Worm (Caenorhabditis elegans) whole organism, young adult: ENCODE results near the gene sid-2.

Experiments used
- C17E4.6 ChIP-seq: fragments of 200-800 bp; sonication (Bioruptor generic); IDR thresholded peaks from 2 replicates; pipeline ENCODE4 v1.3.6; 2022; ENCODE audit warnings: missing genetic modification reagents, missing genetic modification characterization, missing compliant biosample characterization
- D2030.7 ChIP-seq: fragments of 200-800 bp; sonication (Bioruptor generic); IDR thresholded peaks from 2 replicates; pipeline ENCODE4 v1.3.6; 2022; ENCODE audit warnings: missing genetic modification reagents, missing genetic modification characterization, missing compliant biosample characterization
- F23B12.7 ChIP-seq: sonication (generic microtip); optimal IDR thresholded peaks from 2 replicates; lab custom pipeline; 2017; ENCODE audit warnings: missing genetic modification characterization, mild to moderate bottlenecking, missing compliant biosample characterization, antibody characterized with exemption, moderate library complexity; ENCODE audit not compliant: insufficient read depth
- F33H1.4 ChIP-seq: fragments of 200-800 bp; sonication (Bioruptor generic); IDR thresholded peaks from 2 replicates; pipeline ENCODE4 v1.3.6; 2022; ENCODE audit warnings: missing genetic modification reagents, missing genetic modification characterization, missing compliant biosample characterization
- F37B4.10 ChIP-seq: fragments of 200-800 bp; sonication (Bioruptor generic); IDR thresholded peaks from 2 replicates; pipeline ENCODE4 v1.3.6; 2022; ENCODE audit warnings: missing genetic modification characterization, missing compliant biosample characterization
- F52B5.7 ChIP-seq: sonication (generic microtip); optimal IDR thresholded peaks from 2 replicates; lab custom pipeline; 2016; ENCODE audit warnings: mild to moderate bottlenecking, missing genetic modification characterization, missing compliant biosample characterization
- F55B11.4 ChIP-seq: sonication (generic microtip); optimal IDR thresholded peaks from 2 replicates; lab custom pipeline; 2016; ENCODE audit warnings: missing compliant biosample characterization, missing genetic modification characterization, borderline replicate concordance; ENCODE audit not compliant: insufficient read depth
- Y56A3A.18 ChIP-seq: fragments of 200-800 bp; sonication (Bioruptor generic); IDR thresholded peaks from 2 replicates; pipeline ENCODE4 v1.3.6; 2022; ENCODE audit warnings: missing genetic modification reagents, missing genetic modification characterization, missing compliant biosample characterization
- ama-1 ChIP-seq, 3 experiments: fragments of 150-350 bp in 1 of 3; sonication (generic microtip) in 2 of 3; optimal IDR thresholded peaks; 2 replicates each; lab custom pipeline; 2014 to 2018; ENCODE audit warnings: missing biosample characterization in 2 of 3, missing genetic modification characterization in 2 of 3, missing genetic modification reagents in 2 of 3
- bed-1 ChIP-seq: fragments of 200-800 bp; sonication (Bioruptor generic); IDR thresholded peaks from 2 replicates; pipeline ENCODE4 v1.3.6; 2022; ENCODE audit warnings: missing genetic modification reagents, missing genetic modification characterization, missing compliant biosample characterization
- cebp-1 ChIP-seq, 2 experiments: fragments of 200-800 bp in 1 of 2; sonication (Bioruptor generic) in 1 of 2; sonication (generic microtip) in 1 of 2; IDR thresholded peaks in 1 of 2; optimal IDR thresholded peaks in 1 of 2; 2 replicates each; pipeline versions ENCODE4 v1.3.6 to Lab custom; 2017 to 2022; ENCODE audit warnings: missing compliant biosample characterization in 2 of 2, missing genetic modification characterization in 2 of 2, mild to moderate bottlenecking in 1 of 2, missing genetic modification reagents in 1 of 2, moderate library complexity in 1 of 2
- die-1 ChIP-seq: sonication (generic microtip); optimal IDR thresholded peaks from 2 replicates; lab custom pipeline; 2016; ENCODE audit warnings: missing genotype, mild to moderate bottlenecking, missing genetic modification characterization, missing compliant biosample characterization
- dox-1 ChIP-seq: fragments of 200-800 bp; sonication (Bioruptor generic); IDR thresholded peaks from 2 replicates; pipeline ENCODE4 v1.3.6; 2022; ENCODE audit warnings: missing genetic modification reagents, missing genetic modification characterization, missing compliant biosample characterization
- efl-1 ChIP-seq: fragments of 150-350 bp; optimal IDR thresholded peaks from 2 replicates; lab custom pipeline; 2014; ENCODE audit warnings: missing biosample characterization, missing genetic modification reagents, missing genetic modification characterization
- egl-18 ChIP-seq: fragments of 200-800 bp; sonication (Bioruptor generic); IDR thresholded peaks from 2 replicates; pipeline ENCODE4 v1.3.6; 2022; ENCODE audit warnings: missing genetic modification reagents, missing genetic modification characterization, missing compliant biosample characterization
- gei-17 ChIP-seq: fragments of 200-800 bp; sonication (Bioruptor generic); optimal IDR thresholded peaks from 2 replicates; lab custom pipeline; 2018; ENCODE audit warnings: mild to moderate bottlenecking, missing genetic modification characterization, missing compliant biosample characterization
- hlh-26 ChIP-seq: fragments of 200-800 bp; sonication (Bioruptor generic); conservative IDR thresholded peaks from 2 replicates; pipeline ENCODE4 v1.3.6; 2022; ENCODE audit warnings: missing genetic modification reagents, missing genetic modification characterization, missing compliant biosample characterization
- let-607 ChIP-seq, 2 experiments: fragments of 200-800 bp in 1 of 2; sonication (Bioruptor generic) in 1 of 2; sonication (generic microtip) in 1 of 2; optimal IDR thresholded peaks; 2 replicates each; lab custom pipeline; 2016 to 2018; ENCODE audit warnings: mild to moderate bottlenecking in 2 of 2, missing compliant biosample characterization in 2 of 2, missing genetic modification characterization in 2 of 2, moderate library complexity in 2 of 2, missing genotype in 1 of 2
- lin-40 ChIP-seq: sonication (generic microtip); optimal IDR thresholded peaks from 2 replicates; lab custom pipeline; 2016; ENCODE audit warnings: missing genetic modification characterization, mild to moderate bottlenecking, missing compliant biosample characterization, missing genotype, missing genetic modification reagents
- madf-8 ChIP-seq: fragments of 200-800 bp; sonication (Bioruptor generic); conservative IDR thresholded peaks from 2 replicates; pipeline ENCODE4 v1.3.6; 2022; ENCODE audit warnings: missing genetic modification reagents, missing genetic modification characterization, missing compliant biosample characterization
- nhr-120 ChIP-seq: fragments of 200-800 bp; sonication (Bioruptor generic); IDR thresholded peaks from 2 replicates; pipeline ENCODE4 v1.3.6; 2022; ENCODE audit warnings: missing genetic modification characterization, missing compliant biosample characterization
- nhr-27 ChIP-seq: fragments of 200-800 bp; sonication (Bioruptor generic); optimal IDR thresholded peaks from 2 replicates; lab custom pipeline; 2018; ENCODE audit warnings: mild to moderate bottlenecking, missing genetic modification characterization, moderate library complexity, missing compliant biosample characterization
- rcor-1 ChIP-seq: fragments of 200-800 bp; sonication (Bioruptor generic); IDR thresholded peaks from 2 replicates; pipeline ENCODE4 v1.3.6; 2022; ENCODE audit warnings: missing genetic modification reagents, missing genetic modification characterization, missing compliant biosample characterization
- rec-8 ChIP-seq, 2 experiments: sonication (generic microtip); optimal IDR thresholded peaks; 2 replicates each; lab custom pipeline; 2016; ENCODE audit warnings: mild to moderate bottlenecking in 2 of 2, missing genetic modification characterization in 2 of 2, missing genetic modification reagents in 2 of 2, missing genotype in 2 of 2, missing biosample characterization in 1 of 2, missing compliant biosample characterization in 1 of 2, moderate library complexity in 1 of 2
- sdz-38 ChIP-seq: sonication (generic microtip); optimal IDR thresholded peaks from 2 replicates; lab custom pipeline; 2016; ENCODE audit warnings: missing genotype, missing genetic modification characterization, missing compliant biosample characterization
- sea-2 ChIP-seq: fragments of 200-800 bp; sonication (Bioruptor generic); IDR thresholded peaks from 2 replicates; pipeline ENCODE4 v1.3.6; 2022; ENCODE audit warnings: missing genetic modification characterization, missing compliant biosample characterization
- snpc-4 ChIP-seq, 5 experiments: fragments of 150-350 bp in 1 of 5; sonication (generic microtip) in 4 of 5; optimal IDR thresholded peaks; 2 replicates each; lab custom pipeline; 2014 to 2018; ENCODE audit warnings: missing genetic modification characterization in 5 of 5, missing biosample characterization in 3 of 5, antibody characterized with exemption in 2 of 5, mild to moderate bottlenecking in 2 of 5, missing compliant biosample characterization in 2 of 5, missing genotype in 2 of 5, moderate library complexity in 2 of 5, missing genetic modification reagents in 1 of 5
- sptf-2 ChIP-seq: fragments of 200-800 bp; sonication (Bioruptor generic); optimal IDR thresholded peaks from 2 replicates; lab custom pipeline; 2018; ENCODE audit warnings: mild to moderate bottlenecking, missing genetic modification characterization, missing compliant biosample characterization
- tbp1 ChIP-seq: fragments of 200-800 bp; sonication (Bioruptor generic); optimal IDR thresholded peaks from 2 replicates; lab custom pipeline; 2018; ENCODE audit warnings: mild to moderate bottlenecking, missing genetic modification characterization, missing compliant biosample characterization
- unc-62 ChIP-seq: fragments of 150-350 bp; optimal IDR thresholded peaks from 2 replicates; lab custom pipeline; 2014; ENCODE audit warnings: missing biosample characterization, missing genetic modification reagents, missing genetic modification characterization
- xnd-1 ChIP-seq: sonication (generic microtip); optimal IDR thresholded peaks from 2 replicates; lab custom pipeline; 2016; ENCODE audit warnings: missing genotype, missing genetic modification reagents, missing genetic modification characterization, missing compliant biosample characterization
- zfh-2 ChIP-seq: fragments of 200-800 bp; sonication (Bioruptor generic); conservative IDR thresholded peaks from 2 replicates; pipeline ENCODE4 v1.3.6; 2022; ENCODE audit warnings: missing genetic modification reagents, missing genetic modification characterization, missing compliant biosample characterization
- ztf-28 ChIP-seq: fragments of 200-800 bp; sonication (Bioruptor generic); IDR thresholded peaks from 2 replicates; pipeline ENCODE4 v1.3.6; 2022; ENCODE audit warnings: missing genetic modification reagents, missing genetic modification characterization, missing compliant biosample characterization
- ztf-3 ChIP-seq: fragments of 200-800 bp; sonication (Bioruptor generic); optimal IDR thresholded peaks from 2 replicates; lab custom pipeline; 2018; ENCODE audit warnings: mild to moderate bottlenecking, missing genetic modification characterization, missing compliant biosample characterization

The sid-2 gene

DNA sequence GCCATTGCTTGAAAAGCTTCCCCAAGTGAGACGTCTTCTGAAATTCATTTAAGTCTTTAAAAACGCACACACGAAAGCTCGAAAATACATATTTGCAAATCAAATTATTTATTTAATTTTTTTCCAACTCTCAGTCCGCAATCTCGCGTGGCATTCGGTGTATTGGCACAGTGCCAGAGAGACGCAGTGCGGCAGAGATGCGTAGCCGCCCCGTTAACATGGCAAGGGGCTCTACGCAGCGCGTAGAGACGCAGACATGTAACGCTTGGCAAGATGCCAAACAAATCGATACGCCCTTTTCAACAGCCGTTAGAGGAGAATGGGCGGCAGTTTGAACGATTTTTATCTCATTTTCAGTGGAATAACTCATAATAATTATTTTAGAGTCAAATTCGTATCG, 35.7 kb upstream of the sid-2 start, which contains the start of the genes drr-2 and set-16 (continued):
- TF ChIP-seq F37B4.10 (GFP tag; lab: Robert Waterston, UW) (peak; percentile 96; the same call in 1 of the 2 replicates), let-607 (tag; optimal IDR thresholded peaks at IDR 0.05; lab: Kevin White, UChicago) (peak; percentile 92 to 96), C17E4.6 (GFP tag; lab: Robert Waterston, UW) (peak; percentile 98), lin-40 (tag; lab: Kevin White, UChicago) (peak; percentile 99), sdz-38 (no peak), ztf-3 (GFP tag; lab: Kevin White, UChicago) (peak; percentile 92), unc-62 (no peak), F55B11.4 (tag; lab: Kevin White, UChicago) (no peak), F52B5.7 (tag; lab: Kevin White, UChicago) (peak; percentile 81), dox-1 (GFP tag; lab: Robert Waterston, UW) (peak; percentile 100), rcor-1 (peak; percentile 99), rec-8 (tag; optimal IDR thresholded peaks at IDR 0.05; lab: Kevin White, UChicago) (peak; percentile 41 to 75), D2030.7 (GFP tag; lab: Robert Waterston, UW) (peak; percentile 100), nhr-27 (peak; percentile 68), gei-17 (GFP tag; lab: Kevin White, UChicago) (peak; percentile 93), hlh-26 (GFP tag; lab: Robert Waterston, UW) (no peak), snpc-4 (GFP tag; optimal IDR thresholded peaks at IDR 0.05; lab: Kevin White, UChicago) (peak; percentile 63), snpc-4 (tag; optimal IDR thresholded peaks at IDR 0.05; lab: Kevin White, UChicago) (peak; percentile 83 to 94 (median 86)), ama-1 (optimal IDR thresholded peaks at IDR 0.05; lab: Kevin White, UChicago) (no peak), ama-1 (GFP tag; optimal IDR thresholded peaks at IDR 0.05; lab: Kevin White, UChicago) (peak in 1 of 2 experiments; percentile 35), madf-8 (peak; percentile 88), xnd-1 (tag; lab: Kevin White, UChicago) (peak; percentile 88), egl-18 (GFP tag; lab: Robert Waterston, UW) (peak; percentile 93), sptf-2 (GFP tag; lab: Kevin White, UChicago) (no peak), zfh-2 (peak; percentile 98), F23B12.7 (tag; lab: Kevin White, UChicago) (peak; percentile 95), F33H1.4 (GFP tag; lab: Robert Waterston, UW) (peak; percentile 91), sea-2 (GFP tag; lab: Robert Waterston, UW) (peak; percentile 95), bed-1 (GFP tag; lab: Robert Waterston, UW) (peak; percentile 70; the same call in 1 of the 2 replicates), die-1 (peak; percentile 81), Y56A3A.18 (GFP tag; lab: Robert Waterston, UW) (peak; percentile 95), efl-1 (GFP tag; lab: Kevin White, UChicago) (peak; percentile 86), tbp1 (peak; percentile 82), cebp-1 (GFP tag; IDR thresholded peaks at IDR 0.05; lab: Robert Waterston, UW) (peak; percentile 80), cebp-1 (tag; optimal IDR thresholded peaks at IDR 0.05; lab: Kevin White, UChicago) (peak; percentile 97), nhr-120 (GFP tag; lab: Robert Waterston, UW) (peak; percentile 95; the same call in 1 of the 2 replicates)

DNA sequence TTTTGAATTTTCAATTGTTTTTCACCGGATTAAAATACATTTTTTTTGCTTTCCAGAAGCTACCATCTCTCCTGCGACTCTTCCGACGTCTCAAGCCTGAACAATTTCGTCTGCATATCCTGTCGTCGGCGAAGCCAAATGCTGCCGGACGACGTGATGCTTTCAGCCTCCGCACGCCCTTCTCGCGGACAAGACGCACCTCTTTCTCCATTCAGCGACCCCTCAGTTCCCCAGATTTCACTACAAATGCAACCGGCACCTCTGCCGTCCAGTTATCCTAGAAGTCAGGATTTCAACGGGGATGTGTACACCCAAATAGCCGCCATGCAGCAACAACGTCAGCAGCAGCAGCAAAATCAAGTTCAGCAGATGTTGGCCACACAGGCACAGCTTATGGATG, 35.0 kb upstream of the sid-2 start:
- TF ChIP-seq ztf-28 (GFP tag; lab: Robert Waterston, UW) (no peak), zfh-2 (peak; percentile 59)
